Fruit fly (Drosophila melanogaster): ENCODE measurements around the gene timeout.

timeout gene

dm6 chr3R:13088395-13088794 is at the start of gene timeout:
timeout (plus strand) TSS chr3R:13088651.
- no peak for TF ChIP-seq foxo (GFP tag; optimal IDR thresholded peaks at IDR 0.05)
- TF ChIP-seq OdsH (GFP tag; optimal IDR thresholded peaks at IDR 0.05) = no peak
- TF ChIP-seq jim (GFP tag; optimal IDR thresholded peaks at IDR 0.05) = no peak
- no peak for TF ChIP-seq rgr (GFP tag; optimal IDR thresholded peaks at IDR 0.05)
- TF ChIP-seq lola (GFP tag; optimal IDR thresholded peaks at IDR 0.05) = no peak
- no peak for TF ChIP-seq fru (GFP tag; optimal IDR thresholded peaks at IDR 0.05)

dm6 chr3R:13039037-13039583 is 49.3 kb upstream of the timeout start:
- TF ChIP-seq fru (GFP tag; optimal IDR thresholded peaks at IDR 0.05) (peak; percentile 25), pan (optimal IDR thresholded peaks at IDR 0.05) (no peak), HLH106 (tag; optimal IDR thresholded peaks at IDR 0.05) (peak; percentile 21), br (GFP tag; optimal IDR thresholded peaks at IDR 0.05) (peak; percentile 29), sv (GFP tag; optimal IDR thresholded peaks at IDR 0.05) (no peak), sage (GFP tag; optimal IDR thresholded peaks at IDR 0.05) (no peak), ey (GFP tag; optimal IDR thresholded peaks at IDR 0.05) (peak; percentile 23), dsf (GFP tag; optimal IDR thresholded peaks at IDR 0.05; ENCODE audit: borderline replicate concordance) (no peak), CrebA (GFP tag; optimal IDR thresholded peaks at IDR 0.05; ENCODE audit: borderline replicate concordance) (no peak), dl (GFP tag; optimal IDR thresholded peaks at IDR 0.05; ENCODE audit: insufficient read depth in 1 of 2, partially characterized antibody in 2 of 2) (no peak), Hr78 (GFP tag; optimal IDR thresholded peaks at IDR 0.05) (no peak), N (GFP tag; optimal IDR thresholded peaks at IDR 0.05) (no peak), woc (GFP tag; optimal IDR thresholded peaks at IDR 0.05) (no peak), foxo (GFP tag; optimal IDR thresholded peaks at IDR 0.05) (no peak), CG9705 (GFP tag; optimal IDR thresholded peaks at IDR 0.05) (no peak), lola (GFP tag; optimal IDR thresholded peaks at IDR 0.05) (no peak), jim (GFP tag; optimal IDR thresholded peaks at IDR 0.05) (peak; percentile 82), Mio (GFP tag; optimal IDR thresholded peaks at IDR 0.05) (no peak), Rel (GFP tag; optimal IDR thresholded peaks at IDR 0.05) (no peak), Rel (tag; optimal IDR thresholded peaks at IDR 0.05) (peak; percentile 92), h (GFP tag; optimal IDR thresholded peaks at IDR 0.05) (peak; percentile 35), Dfd (GFP tag; optimal IDR thresholded peaks at IDR 0.05) (no peak)

dm6 chr3R:13041750-13042149 is 46.7 kb upstream of the timeout start, which contains the start of gene CG11670:
CG11670 (plus strand) TSS chr3R:13042050.
- TF ChIP-seq CG32264 (GFP tag; optimal IDR thresholded peaks at IDR 0.05) (no peak), Sp1 (GFP tag; optimal IDR thresholded peaks at IDR 0.05) (no peak), pan (optimal IDR thresholded peaks at IDR 0.05) (no peak), lola (GFP tag; optimal IDR thresholded peaks at IDR 0.05) (no peak), Jra (GFP tag; optimal IDR thresholded peaks at IDR 0.05) (no peak), h (GFP tag; optimal IDR thresholded peaks at IDR 0.05) (no peak), fru (GFP tag; optimal IDR thresholded peaks at IDR 0.05) (no peak), N (GFP tag; optimal IDR thresholded peaks at IDR 0.05) (no peak), br (GFP tag; optimal IDR thresholded peaks at IDR 0.05) (no peak), usp (GFP tag; optimal IDR thresholded peaks at IDR 0.05) (no peak), Rel (GFP tag; optimal IDR thresholded peaks at IDR 0.05) (no peak), Rel (tag; optimal IDR thresholded peaks at IDR 0.05) (no peak)

- no peak for TF ChIP-seq GATAd (GFP tag; optimal IDR thresholded peaks at IDR 0.05)
- no peak for TF ChIP-seq psq (GFP tag; optimal IDR thresholded peaks at IDR 0.05)
- TF ChIP-seq Jra (GFP tag; optimal IDR thresholded peaks at IDR 0.05) = no peak
- TF ChIP-seq Dfd (GFP tag; optimal IDR thresholded peaks at IDR 0.05) = peak; percentile 61
- no peak for TF ChIP-seq pan (optimal IDR thresholded peaks at IDR 0.05)
- no peak for TF ChIP-seq OdsH (GFP tag; optimal IDR thresholded peaks at IDR 0.05)
- TF ChIP-seq br (GFP tag; optimal IDR thresholded peaks at IDR 0.05) = no peak
Observed at dm6 chr3R:13042258-13043032, 46.0 kb upstream of the timeout start, which contains the start of gene snk. snk (minus strand) TSS chr3R:13042770.

- TF ChIP-seq CG32264 (GFP tag; optimal IDR thresholded peaks at IDR 0.05) = no peak
- no peak for TF ChIP-seq Hr78 (GFP tag; optimal IDR thresholded peaks at IDR 0.05)
- no peak for TF ChIP-seq Abd-B (GFP tag; optimal IDR thresholded peaks at IDR 0.05)
- TF ChIP-seq CrebA (GFP tag; optimal IDR thresholded peaks at IDR 0.05; ENCODE audit: borderline replicate concordance) = no peak
- no peak for TF ChIP-seq CG9705 (GFP tag; optimal IDR thresholded peaks at IDR 0.05)
- no peak for TF ChIP-seq Rel (GFP tag; optimal IDR thresholded peaks at IDR 0.05)
- TF ChIP-seq Rel (tag; optimal IDR thresholded peaks at IDR 0.05) = no peak
- no peak for TF ChIP-seq foxo (GFP tag; optimal IDR thresholded peaks at IDR 0.05)
- TF ChIP-seq Sp1 (GFP tag; optimal IDR thresholded peaks at IDR 0.05) = no peak
- no peak for TF ChIP-seq sv (GFP tag; optimal IDR thresholded peaks at IDR 0.05)
- no peak for TF ChIP-seq fru (GFP tag; optimal IDR thresholded peaks at IDR 0.05)
- no peak for TF ChIP-seq sage (GFP tag; optimal IDR thresholded peaks at IDR 0.05)
- TF ChIP-seq lola (GFP tag; optimal IDR thresholded peaks at IDR 0.05) = no peak
- TF ChIP-seq tai (GFP tag; optimal IDR thresholded peaks at IDR 0.05) = no peak
- TF ChIP-seq Jra (GFP tag; optimal IDR thresholded peaks at IDR 0.05) = no peak
Observed at dm6 chr3R:13043857-13044256, 44.6 kb upstream of the timeout start, which contains the start of gene CG45122. CG45122 (plus strand) TSS chr3R:13044157.

Measured in whole organism, wandering third instar larva.